Fruit fly (Drosophila melanogaster) whole organism, embryonic: ENCODE results near the gene CG6481.
A peak's percentile ranks its signal among the peaks of the same experiment; 100 is the strongest.

ENCODE experiments used
- Aef1 ChIP-seq: fragments of 200-800 bp; sonication (Bioruptor generic); IDR thresholded peaks from 3 replicates; pipeline ENCODE4 v1.3.6; 2022; ENCODE audit warnings: missing biosample characterization, missing genetic modification characterization
- Awh ChIP-seq: fragments of 200-800 bp; sonication (Bioruptor generic); IDR thresholded peaks from 2 replicates; pipeline ENCODE4, ENCODE4 v1.3.6; 2022; ENCODE audit warnings: missing biosample characterization, missing genetic modification characterization
- CG10267 ChIP-seq: fragments of 200-800 bp; sonication (Bioruptor generic); optimal IDR thresholded peaks from 2 replicates; lab custom pipeline; 2018; ENCODE audit warnings: missing biosample characterization, mild to moderate bottlenecking, missing genetic modification characterization, moderate library complexity
- CG10543 ChIP-seq: fragments of 200-800 bp; sonication (Bioruptor generic); optimal IDR thresholded peaks from 3 replicates; lab custom pipeline; 2017; ENCODE audit warnings: missing biosample characterization, mild to moderate bottlenecking, missing genetic modification characterization, moderate library complexity
- CG11504 ChIP-seq: fragments of 200-800 bp; sonication (Bioruptor generic); optimal IDR thresholded peaks from 3 replicates; lab custom pipeline; 2019; ENCODE audit warnings: missing biosample characterization, mild to moderate bottlenecking, missing genetic modification characterization, moderate library complexity
- CG12659 ChIP-seq: fragments of 200-800 bp; sonication (Bioruptor generic); optimal IDR thresholded peaks from 3 replicates; lab custom pipeline; 2017; ENCODE audit warnings: mild to moderate bottlenecking, missing biosample characterization, missing genetic modification reagents, missing genetic modification characterization
- CG15011 ChIP-seq: fragments of 200-800 bp; sonication (Bioruptor generic); optimal IDR thresholded peaks from 3 replicates; lab custom pipeline; 2018; ENCODE audit warnings: missing biosample characterization, mild to moderate bottlenecking, missing genetic modification characterization
- CG15696 ChIP-seq: fragments of 200-800 bp; sonication (Bioruptor generic); optimal IDR thresholded peaks from 2 replicates; lab custom pipeline; 2019; ENCODE audit warnings: missing biosample characterization, mild to moderate bottlenecking, missing genetic modification characterization, moderate library complexity
- CG17359 ChIP-seq: fragments of 200-800 bp; sonication (Bioruptor generic); optimal IDR thresholded peaks from 3 replicates; lab custom pipeline; 2018; ENCODE audit warnings: missing biosample characterization, mild to moderate bottlenecking, missing genetic modification characterization, moderate library complexity
- CG17802 ChIP-seq: fragments of 200-800 bp; sonication (Bioruptor generic); optimal IDR thresholded peaks from 2 replicates; lab custom pipeline; 2018; ENCODE audit warnings: missing biosample characterization, mild to moderate bottlenecking, missing genetic modification characterization, moderate library complexity
- CG2116 ChIP-seq: fragments of 200-800 bp; sonication (Bioruptor generic); optimal IDR thresholded peaks from 3 replicates; lab custom pipeline; 2018; ENCODE audit warnings: missing biosample characterization, mild to moderate bottlenecking, missing genetic modification characterization
- CG4424 ChIP-seq: fragments of 200-800 bp; sonication (Bioruptor generic); optimal IDR thresholded peaks from 3 replicates; lab custom pipeline; 2016; ENCODE audit warnings: missing biosample characterization, missing genetic modification characterization
- CG6654 ChIP-seq: fragments of 200-800 bp; sonication (Bioruptor generic); optimal IDR thresholded peaks from 2 replicates; lab custom pipeline; 2017; ENCODE audit warnings: missing biosample characterization, mild to moderate bottlenecking, missing genetic modification characterization
- CG7271 ChIP-seq: fragments of 200-800 bp; sonication (Bioruptor generic); optimal IDR thresholded peaks from 2 replicates; lab custom pipeline; 2018; ENCODE audit warnings: missing biosample characterization, mild to moderate bottlenecking, missing genetic modification characterization, moderate library complexity
- CG7372 ChIP-seq: fragments of 200-800 bp; sonication (Bioruptor generic); IDR thresholded peaks from 2 replicates; pipeline ENCODE4 v1.3.6; 2022; ENCODE audit warnings: missing biosample characterization, missing genetic modification characterization
- CG7839 ChIP-seq: fragments of 200-800 bp; sonication (Bioruptor generic); optimal IDR thresholded peaks from 3 replicates; lab custom pipeline; 2018; ENCODE audit warnings: missing biosample characterization, mild to moderate bottlenecking, missing genetic modification characterization, moderate library complexity
- CoRest ChIP-seq: fragments of 200-800 bp; sonication (Bioruptor generic); optimal IDR thresholded peaks from 3 replicates; lab custom pipeline; 2018; ENCODE audit warnings: missing biosample characterization, mild to moderate bottlenecking, missing genetic modification characterization, moderate library complexity
- Dip2 ChIP-seq: fragments of 200-800 bp; sonication (Bioruptor generic); IDR thresholded peaks from 2 replicates; pipeline ENCODE4 v1.3.6; 2022; ENCODE audit warnings: missing biosample characterization, missing genetic modification characterization
- Dref ChIP-seq: fragments of 200-800 bp; sonication (Bioruptor generic); IDR thresholded peaks from 2 replicates; pipeline ENCODE4 v1.3.6; 2022; ENCODE audit warnings: missing biosample characterization, missing genetic modification characterization
- H15 ChIP-seq: fragments of 200-800 bp; sonication (Bioruptor generic); IDR thresholded peaks from 3 replicates; pipeline ENCODE4 v1.3.6; 2022; ENCODE audit warnings: missing biosample characterization, missing genetic modification characterization
- Lhr ChIP-seq: fragments of 200-800 bp; sonication (Bioruptor generic); optimal IDR thresholded peaks from 3 replicates; lab custom pipeline; 2017; ENCODE audit warnings: mild to moderate bottlenecking, missing biosample characterization, missing genetic modification reagents, missing genetic modification characterization
- MESR4 ChIP-seq: fragments of 200-800 bp; sonication (Bioruptor generic); optimal IDR thresholded peaks from 2 replicates; lab custom pipeline; 2018; ENCODE audit warnings: missing biosample characterization, mild to moderate bottlenecking, missing genetic modification characterization, moderate library complexity
- Max ChIP-seq: fragments of 200-800 bp; sonication (Bioruptor generic); optimal IDR thresholded peaks from 2 replicates; lab custom pipeline; 2016; ENCODE audit warnings: missing biosample characterization, mild to moderate bottlenecking, missing genetic modification characterization
- Mrtf ChIP-seq: fragments of 200-800 bp; sonication (Bioruptor generic); IDR thresholded peaks from 3 replicates; pipeline ENCODE4 v1.3.6; 2022; ENCODE audit warnings: missing biosample characterization, missing genetic modification characterization
- Myb ChIP-seq: fragments of 200-800 bp; sonication (Bioruptor generic); optimal IDR thresholded peaks from 2 replicates; lab custom pipeline; 2016; ENCODE audit warnings: missing biosample characterization, missing genetic modification characterization
- Oaz ChIP-seq: fragments of 200-800 bp; sonication (Bioruptor generic); IDR thresholded peaks from 2 replicates; pipeline ENCODE4 v1.3.6; 2022; ENCODE audit warnings: missing biosample characterization, missing genetic modification characterization
- Pdp1 ChIP-seq, 2 experiments: fragments of 200-800 bp; sonication (Bioruptor generic); optimal IDR thresholded peaks; 3 replicates each; lab custom pipeline; 2016; ENCODE audit warnings: missing biosample characterization in 2 of 2, missing genetic modification characterization in 2 of 2, mild to moderate bottlenecking in 1 of 2, moderate library complexity in 1 of 2
- Rx ChIP-seq: fragments of 200-800 bp; sonication (Bioruptor generic); IDR thresholded peaks from 2 replicates; pipeline ENCODE4 v1.3.6; 2022; ENCODE audit warnings: missing biosample characterization, missing genetic modification characterization
- YL-1 ChIP-seq: fragments of 200-800 bp; sonication (Bioruptor generic); optimal IDR thresholded peaks from 3 replicates; lab custom pipeline; 2017; ENCODE audit warnings: missing biosample characterization, mild to moderate bottlenecking, missing genetic modification characterization
- abd-A ChIP-seq: fragments of 200-800 bp; sonication (Bioruptor generic); optimal IDR thresholded peaks from 3 replicates; lab custom pipeline; 2019; ENCODE audit warnings: missing biosample characterization, mild to moderate bottlenecking, missing genetic modification characterization, moderate library complexity
- bcd ChIP-seq: fragments of 200-800 bp; sonication (Bioruptor generic); optimal IDR thresholded peaks from 2 replicates; lab custom pipeline; 2017; ENCODE audit warnings: missing biosample characterization, mild to moderate bottlenecking, missing genetic modification characterization
- br ChIP-seq: fragments of >200 bp; optimal IDR thresholded peaks from 2 replicates; lab custom pipeline; 2017
- chinmo ChIP-seq: fragments of 200-800 bp; sonication (Bioruptor generic); IDR thresholded peaks from 4 replicates; pipeline ENCODE4 v1.3.6; 2022; ENCODE audit warnings: missing biosample characterization, missing genetic modification characterization; ENCODE audit not compliant: partially characterized antibody
- corto ChIP-seq: fragments of 200-800 bp; sonication (Bioruptor generic); optimal IDR thresholded peaks from 2 replicates; lab custom pipeline; 2016; ENCODE audit warnings: missing biosample characterization, mild to moderate bottlenecking, missing genetic modification characterization, moderate library complexity
- crp ChIP-seq, 2 experiments: fragments of 200-800 bp; sonication (Bioruptor generic); optimal IDR thresholded peaks; 2 replicates in 1 of 2; 3 replicates in 1 of 2; lab custom pipeline; 2017; ENCODE audit warnings: missing biosample characterization in 2 of 2, missing genetic modification characterization in 2 of 2, mild to moderate bottlenecking in 1 of 2, moderate library complexity in 1 of 2
- dati ChIP-seq: fragments of 200-800 bp; sonication (Bioruptor generic); IDR thresholded peaks from 2 replicates; pipeline ENCODE4 v1.3.6; 2022; ENCODE audit warnings: missing biosample characterization, missing genetic modification characterization
- ewg ChIP-seq: fragments of 200-800 bp; sonication (Bioruptor generic); optimal IDR thresholded peaks from 3 replicates; lab custom pipeline; 2017; ENCODE audit warnings: mild to moderate bottlenecking, missing biosample characterization, missing genetic modification reagents, missing genetic modification characterization
- grn ChIP-seq: fragments of 200-800 bp; sonication (Bioruptor generic); optimal IDR thresholded peaks from 3 replicates; lab custom pipeline; 2017; ENCODE audit warnings: missing biosample characterization, missing genetic modification characterization
- jigr1 ChIP-seq: fragments of 200-800 bp; sonication (Bioruptor generic); IDR thresholded peaks from 3 replicates; pipeline ENCODE4 v1.3.6; 2022; ENCODE audit warnings: missing biosample characterization, missing genetic modification characterization
- kay ChIP-seq: fragments of 200-800 bp; sonication (Bioruptor generic); optimal IDR thresholded peaks from 2 replicates; lab custom pipeline; 2016; ENCODE audit warnings: missing biosample characterization, missing genetic modification characterization
- klu ChIP-seq: fragments of 200-800 bp; sonication (Bioruptor generic); IDR thresholded peaks from 2 replicates; pipeline ENCODE4 v1.3.6; 2022; ENCODE audit warnings: missing biosample characterization, missing genetic modification characterization
- lov ChIP-seq, 2 experiments: fragments of 200-800 bp in 1 of 2; fragments of >200 bp in 1 of 2; sonication (Bioruptor generic) in 1 of 2; IDR thresholded peaks in 1 of 2; optimal IDR thresholded peaks in 1 of 2; 2 replicates in 1 of 2; 3 replicates in 1 of 2; pipeline versions ENCODE4 v1.3.6 to Lab custom; 2017 to 2022; ENCODE audit warnings: missing biosample characterization in 1 of 2, missing genetic modification characterization in 1 of 2
- onecut ChIP-seq: fragments of 200-800 bp; sonication (Bioruptor generic); IDR thresholded peaks from 2 replicates; pipeline ENCODE4 v1.3.6; 2022; ENCODE audit warnings: missing biosample characterization, missing genetic modification characterization
- pb ChIP-seq: fragments of 200-800 bp; sonication (Bioruptor generic); optimal IDR thresholded peaks from 3 replicates; lab custom pipeline; 2016; ENCODE audit warnings: missing biosample characterization, missing genetic modification characterization
- pfk ChIP-seq: fragments of 200-800 bp; sonication (Bioruptor generic); optimal IDR thresholded peaks from 2 replicates; lab custom pipeline; 2018; ENCODE audit warnings: missing biosample characterization, mild to moderate bottlenecking, missing genetic modification characterization, moderate library complexity
- sug ChIP-seq: fragments of 200-800 bp; optimal IDR thresholded peaks from 2 replicates; lab custom pipeline; 2019; ENCODE audit warnings: missing biosample characterization, mild to moderate bottlenecking, missing genetic modification characterization, moderate library complexity
- trem ChIP-seq: fragments of 200-800 bp; optimal IDR thresholded peaks from 3 replicates; lab custom pipeline; 2019; ENCODE audit warnings: missing biosample characterization, mild to moderate bottlenecking, missing genetic modification characterization, moderate library complexity
- tx ChIP-seq: fragments of 200-800 bp; sonication (Bioruptor generic); optimal IDR thresholded peaks from 2 replicates; lab custom pipeline; 2016; ENCODE audit warnings: missing biosample characterization, missing genetic modification characterization
- zen ChIP-seq: fragments of 200-800 bp; sonication (Bioruptor generic); optimal IDR thresholded peaks from 3 replicates; lab custom pipeline; 2018; ENCODE audit warnings: missing biosample characterization, mild to moderate bottlenecking, missing genetic modification characterization, moderate library complexity

Gene CG6481

dm6 chrX:18515205-18515921 lies 6.9 kb downstream of the CG6481 start, which contains the start of the genes Bx and HisRS (continued):
- TF ChIP-seq sug (tag; lab: Kevin White, UChicago) (peak; percentile 5), grn (GFP tag; lab: Kevin White, UChicago) (no peak), pfk (peak; percentile 6), CG10267 (tag; lab: Kevin White, UChicago) (no peak), YL-1 (peak; percentile 19), Awh (no peak), ewg (GFP tag; lab: Kevin White, UChicago) (peak; percentile 14), CG17359 (no peak), Aef1 (GFP tag; lab: Robert Waterston, UW) (no peak), kay (GFP tag; lab: Kevin White, UChicago) (no peak), CG7839 (tag; lab: Kevin White, UChicago) (no peak), CG17802 (no peak), CG11504 (peak; percentile 52), zen (tag; lab: Kevin White, UChicago) (no peak), Lhr (GFP tag; lab: Kevin White, UChicago) (peak; percentile 73), Dref (GFP tag; lab: Robert Waterston, UW) (peak; percentile 49), bcd (GFP tag; lab: Kevin White, UChicago) (no peak), CG7271 (tag; lab: Kevin White, UChicago) (no peak), CG15696 (tag; lab: Kevin White, UChicago) (no peak), onecut (GFP tag; lab: Robert Waterston, UW) (no peak), pb (GFP tag; lab: Kevin White, UChicago) (no peak), Dip2 (GFP tag; lab: Robert Waterston, UW) (no peak), klu (GFP tag; lab: Robert Waterston, UW) (no peak), Rx (GFP tag; lab: Robert Waterston, UW) (no peak), trem (tag; lab: Kevin White, UChicago) (peak; percentile 9), chinmo (GFP tag; lab: Robert Waterston, UW) (no peak), abd-A (no peak), tx (no peak), Myb (GFP tag; lab: Kevin White, UChicago) (peak; percentile 27), H15 (GFP tag; lab: Robert Waterston, UW) (no peak), CG10543 (GFP tag; lab: Kevin White, UChicago) (no peak), Max (peak; percentile 63), CG2116 (GFP tag; lab: Kevin White, UChicago) (peak; percentile 25), CG6654 (GFP tag; lab: Kevin White, UChicago) (no peak), jigr1 (GFP tag; lab: Robert Waterston, UW) (no peak), CG4424 (no peak), Mrtf (GFP tag; lab: Robert Waterston, UW) (no peak), MESR4 (peak; percentile 9), crp (GFP tag; optimal IDR thresholded peaks at IDR 0.05; lab: Kevin White, UChicago) (peak in 1 of 2 experiments; percentile 51), dati (0 out of 2 replicates have a peak, but pooled peaks have one; percentile 15), CG12659 (GFP tag; lab: Kevin White, UChicago) (peak; percentile 63), lov (optimal IDR thresholded peaks at IDR 0.05; lab: Kevin White, UChicago) (no peak), lov (GFP tag; IDR thresholded peaks at IDR 0.05; lab: Robert Waterston, UW) (no peak), CoRest (peak; percentile 16), Oaz (GFP tag; lab: Robert Waterston, UW) (no peak), Pdp1 (GFP tag; optimal IDR thresholded peaks at IDR 0.05; lab: Kevin White, UChicago) (peak in 1 of 2 experiments; percentile 29), CG15011 (GFP tag; lab: Kevin White, UChicago) (no peak), corto (GFP tag; lab: Kevin White, UChicago) (no peak), br (lab: Kevin White, UChicago) (no peak), CG7372 (GFP tag; lab: Robert Waterston, UW) (no peak)
